Worm (Caenorhabditis elegans) whole organism, mixed stage, embryonic: Measurements from ENCODE around the gene srj-7.

Experiments
- drap-1 ChIP-seq: fragments of 200-800 bp; sonication (Bioruptor generic); optimal IDR thresholded peaks from 3 replicates; lab custom pipeline; 2018; ENCODE audit warnings: mild to moderate bottlenecking, missing genetic modification characterization, missing compliant biosample characterization
- hlh-1 ChIP-seq: fragments of 150-350 bp; optimal IDR thresholded peaks from 2 replicates; lab custom pipeline; 2014; ENCODE audit warnings: missing biosample characterization, missing genetic modification reagents, missing genetic modification characterization
- nhr-237 ChIP-seq: fragments of 150-350 bp; optimal IDR thresholded peaks from 2 replicates; lab custom pipeline; 2014; ENCODE audit warnings: missing biosample characterization, missing genetic modification characterization
- nhr-28 ChIP-seq: fragments of 150-350 bp; optimal IDR thresholded peaks from 2 replicates; lab custom pipeline; 2014; ENCODE audit warnings: missing biosample characterization, missing genetic modification characterization
- pha-4 ChIP-seq: fragments of 150-350 bp; optimal IDR thresholded peaks from 2 replicates; lab custom pipeline; 2018; ENCODE audit warnings: missing biosample characterization, missing genetic modification reagents, missing genetic modification characterization
- sem-2 ChIP-seq: fragments of 200-800 bp; sonication (Bioruptor generic); optimal IDR thresholded peaks from 2 replicates; lab custom pipeline; 2018; ENCODE audit warnings: mild to moderate bottlenecking, missing genetic modification characterization, missing compliant biosample characterization
- unc-62 ChIP-seq: fragments of 150-350 bp; optimal IDR thresholded peaks from 2 replicates; lab custom pipeline; 2014; ENCODE audit warnings: missing biosample characterization, missing genetic modification reagents, missing genetic modification characterization
- zip-8 ChIP-seq: fragments of 150-350 bp; optimal IDR thresholded peaks from 2 replicates; lab custom pipeline; 2014; ENCODE audit warnings: missing biosample characterization, missing genetic modification characterization

DNA sequence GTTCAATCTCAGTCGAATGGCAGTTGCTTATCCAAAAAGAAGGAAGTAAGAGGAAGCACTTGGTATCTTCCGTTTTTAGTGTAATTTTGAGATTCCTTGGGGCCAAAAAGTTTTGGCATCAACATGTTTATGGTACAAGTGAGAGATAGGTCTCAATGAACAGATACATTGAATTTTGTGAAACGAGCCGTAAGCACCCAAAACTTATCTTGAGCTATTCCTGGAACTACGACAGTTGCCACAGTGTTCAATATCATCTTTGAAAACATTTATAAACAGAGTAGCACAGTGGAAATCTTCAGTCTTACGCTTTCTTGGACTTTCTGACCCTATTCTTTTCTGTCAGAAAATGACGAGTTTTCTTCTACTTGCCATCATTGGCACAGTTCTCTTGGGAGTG lies 30.2 kb downstream of the srj-7 start, which contains the start of gene T28A11.3:
- TF ChIP-seq hlh-1 (no peak), unc-62 (GFP tag; lab: Kevin White, UChicago) (no peak), pha-4 (tag; lab: Kevin White, UChicago) (no peak), nhr-237 (tag; lab: Kevin White, UChicago) (no peak), sem-2 (GFP tag; lab: Kevin White, UChicago) (no peak), nhr-28 (tag; lab: Kevin White, UChicago) (no peak), drap-1 (no peak), zip-8 (tag; lab: Kevin White, UChicago) (no peak)
